Worm (Caenorhabditis elegans) whole organism, L2 larva: ENCODE measurements around the gene dsh-1.

Source experiments
- blmp-1 ChIP-seq: sonication (generic microtip); optimal IDR thresholded peaks from 2 replicates; lab custom pipeline; 2017; ENCODE audit warnings: missing genetic modification characterization, mild to moderate bottlenecking, missing compliant biosample characterization, antibody characterized with exemption, moderate library complexity; ENCODE audit not compliant: insufficient read depth
- nhr-11 ChIP-seq: fragments of 150-350 bp; optimal IDR thresholded peaks from 2 replicates; lab custom pipeline; 2014; ENCODE audit warnings: missing biosample characterization, missing genetic modification characterization
- zag-1 ChIP-seq: fragments of 150-350 bp; optimal IDR thresholded peaks from 2 replicates; lab custom pipeline; 2014; ENCODE audit warnings: missing biosample characterization, missing genetic modification characterization

DNA sequence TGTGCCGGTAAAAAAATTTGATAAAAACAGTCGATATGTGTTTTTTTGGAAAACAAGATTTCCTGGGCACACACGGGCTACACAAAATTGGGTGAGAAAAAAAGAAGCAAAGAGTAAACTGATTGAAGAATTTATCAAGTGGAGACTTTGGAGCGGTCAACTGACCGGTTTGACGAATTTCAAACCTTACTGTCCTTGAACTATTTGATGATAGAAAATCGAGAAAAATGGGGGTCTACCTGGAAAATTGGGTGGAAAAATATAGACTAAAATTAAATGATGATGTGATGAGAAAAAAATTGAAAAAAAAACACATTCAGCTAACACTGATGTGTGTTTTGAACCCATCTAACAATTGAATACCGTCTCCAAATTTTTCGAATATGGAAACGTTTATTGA is 14.4 kb downstream of the dsh-1 start, which contains the start of gene C34F11.8:
- TF ChIP-seq zag-1 (tag; lab: Kevin White, UChicago) (no peak), nhr-11 (no peak), blmp-1 (tag; lab: Kevin White, UChicago) (no peak)
